Worm (Caenorhabditis elegans) whole organism, L1 larva: ENCODE results near the gene F46B6.9.
A peak's percentile ranks its signal among the peaks of the same experiment; 100 is the strongest.

Experiments used
- C16A3.4 ChIP-seq: fragments of 150-350 bp; optimal IDR thresholded peaks from 2 replicates; lab custom pipeline; 2014; ENCODE audit warnings: missing biosample characterization, missing genetic modification characterization
- F16B12.6 ChIP-seq: fragments of 150-350 bp; optimal IDR thresholded peaks from 2 replicates; lab custom pipeline; 2014; ENCODE audit warnings: missing biosample characterization, missing genetic modification characterization
- Y116A8C.19 ChIP-seq: sonication (generic microtip); optimal IDR thresholded peaks from 2 replicates; lab custom pipeline; 2016; ENCODE audit warnings: missing compliant biosample characterization, missing genetic modification characterization, borderline replicate concordance
- aly-2 ChIP-seq: fragments of 150-350 bp; optimal IDR thresholded peaks from 2 replicates; lab custom pipeline; 2014; ENCODE audit warnings: missing biosample characterization, missing genetic modification characterization
- ceh-63 ChIP-seq: fragments of 200-800 bp; sonication (Bioruptor generic); optimal IDR thresholded peaks from 2 replicates; lab custom pipeline; 2018; ENCODE audit warnings: mild to moderate bottlenecking, missing genetic modification characterization, missing compliant biosample characterization
- ceh-8 ChIP-seq: fragments of 200-800 bp; sonication (Bioruptor generic); optimal IDR thresholded peaks from 2 replicates; lab custom pipeline; 2018; ENCODE audit warnings: mild to moderate bottlenecking, missing genetic modification characterization, moderate library complexity, missing compliant biosample characterization
- ceh-88 ChIP-seq: fragments of 200-800 bp; sonication (Bioruptor generic); IDR thresholded peaks from 2 replicates; pipeline ENCODE4 v1.3.6; 2022; ENCODE audit warnings: missing genetic modification characterization, missing compliant biosample characterization
- ces-1 ChIP-seq: fragments of 150-350 bp; optimal IDR thresholded peaks from 2 replicates; lab custom pipeline; 2014; ENCODE audit warnings: missing biosample characterization, missing genetic modification reagents, missing genetic modification characterization
- egl-13 ChIP-seq: sonication (generic microtip); optimal IDR thresholded peaks from 2 replicates; lab custom pipeline; 2016; ENCODE audit warnings: missing genotype, missing genetic modification reagents, missing genetic modification characterization, missing compliant biosample characterization
- egl-27 ChIP-seq, 2 experiments: fragments of 150-350 bp in 1 of 2; sonication (generic microtip); optimal IDR thresholded peaks; 3 replicates each; lab custom pipeline; 2017 to 2018; ENCODE audit warnings: missing biosample characterization in 2 of 2, missing genetic modification characterization in 2 of 2, missing genetic modification reagents in 2 of 2
- elt-2 ChIP-seq: sonication (generic microtip); optimal IDR thresholded peaks from 2 replicates; lab custom pipeline; 2016; ENCODE audit warnings: missing genetic modification characterization, mild to moderate bottlenecking, inconsistent platforms, missing compliant biosample characterization, missing genetic modification reagents
- ets-5 ChIP-seq: fragments of 200-800 bp; sonication (Bioruptor generic); IDR thresholded peaks from 2 replicates; pipeline ENCODE4 v1.3.6; 2022; ENCODE audit warnings: missing genetic modification characterization, missing compliant biosample characterization
- fkh-10 ChIP-seq: sonication (generic microtip); optimal IDR thresholded peaks from 2 replicates; lab custom pipeline; 2017; ENCODE audit warnings: missing biosample characterization, missing genetic modification reagents, missing genetic modification characterization
- fkh-8 ChIP-seq: sonication (generic microtip); optimal IDR thresholded peaks from 2 replicates; lab custom pipeline; 2016; ENCODE audit warnings: mild to moderate bottlenecking, missing genetic modification characterization, missing compliant biosample characterization
- fos-1 ChIP-seq: fragments of 150-350 bp; optimal IDR thresholded peaks from 2 replicates; lab custom pipeline; 2014; ENCODE audit warnings: missing biosample characterization, missing genetic modification characterization
- hlh-17 ChIP-seq: fragments of 200-800 bp; sonication (Bioruptor generic); optimal IDR thresholded peaks from 2 replicates; lab custom pipeline; 2018; ENCODE audit warnings: missing genetic modification characterization, mild to moderate bottlenecking, missing compliant biosample characterization, moderate library complexity, borderline replicate concordance
- hlh-4 ChIP-seq: sonication (generic microtip); optimal IDR thresholded peaks from 2 replicates; lab custom pipeline; 2016; ENCODE audit warnings: mild to moderate bottlenecking, missing genetic modification characterization, missing compliant biosample characterization
- isw-1 ChIP-seq: fragments of 200-800 bp; sonication (Bioruptor generic); IDR thresholded peaks from 2 replicates; pipeline ENCODE4 v1.3.6; 2022; ENCODE audit warnings: missing genetic modification characterization, missing compliant biosample characterization
- lin-13 ChIP-seq: fragments of 150-350 bp; optimal IDR thresholded peaks from 2 replicates; lab custom pipeline; 2014; ENCODE audit warnings: missing biosample characterization, missing genetic modification reagents, missing genetic modification characterization
- lin-14 ChIP-seq: fragments of 200-800 bp; sonication (Bioruptor generic); optimal IDR thresholded peaks from 2 replicates; lab custom pipeline; 2018; ENCODE audit warnings: mild to moderate bottlenecking, missing genetic modification characterization, moderate library complexity, missing compliant biosample characterization
- lin-15B ChIP-seq: fragments of 150-350 bp; sonication (generic microtip); optimal IDR thresholded peaks from 3 replicates; lab custom pipeline; 2014; ENCODE audit warnings: missing biosample characterization, missing genetic modification characterization
- lin-35 ChIP-seq, 2 experiments: fragments of 150-350 bp; optimal IDR thresholded peaks; 2 replicates each; lab custom pipeline; 2014; ENCODE audit warnings: missing biosample characterization in 2 of 2, missing genetic modification characterization in 2 of 2, missing genetic modification reagents in 2 of 2
- lsy-2 ChIP-seq, 2 experiments: fragments of 150-350 bp; optimal IDR thresholded peaks; 2 replicates each; lab custom pipeline; 2014; ENCODE audit warnings: missing biosample characterization in 2 of 2, missing genetic modification characterization in 2 of 2
- mab-9 ChIP-seq: fragments of 200-800 bp; sonication (Bioruptor generic); IDR thresholded peaks from 2 replicates; pipeline ENCODE4 v1.3.6; 2022; ENCODE audit warnings: missing genetic modification reagents, missing genetic modification characterization, missing compliant biosample characterization
- mef-2 ChIP-seq: fragments of 150-350 bp; optimal IDR thresholded peaks from 2 replicates; lab custom pipeline; 2014; ENCODE audit warnings: missing biosample characterization, missing genetic modification characterization
- nhr-11 ChIP-seq: fragments of 150-350 bp; optimal IDR thresholded peaks from 2 replicates; lab custom pipeline; 2014; ENCODE audit warnings: missing biosample characterization, missing genetic modification characterization
- nhr-12 ChIP-seq: sonication (generic microtip); optimal IDR thresholded peaks from 2 replicates; lab custom pipeline; 2017; ENCODE audit warnings: missing biosample characterization, missing genetic modification characterization
- nhr-20 ChIP-seq: sonication (generic microtip); optimal IDR thresholded peaks from 2 replicates; lab custom pipeline; 2016; ENCODE audit warnings: mild to moderate bottlenecking, missing genetic modification characterization, missing compliant biosample characterization
- nhr-28 ChIP-seq: fragments of 150-350 bp; optimal IDR thresholded peaks from 2 replicates; lab custom pipeline; 2014; ENCODE audit warnings: missing biosample characterization, missing genetic modification characterization
- nhr-71 ChIP-seq: sonication (generic microtip); optimal IDR thresholded peaks from 2 replicates; lab custom pipeline; 2016; ENCODE audit warnings: mild to moderate bottlenecking, missing genetic modification characterization, moderate library complexity, missing compliant biosample characterization
- nhr-76 ChIP-seq: sonication (generic microtip); optimal IDR thresholded peaks from 2 replicates; lab custom pipeline; 2017; ENCODE audit warnings: missing biosample characterization, missing genetic modification characterization
- nhr-85 ChIP-seq: sonication (generic microtip); peaks from one replicate; lab custom pipeline; 2016; ENCODE audit warnings: missing genetic modification characterization, inconsistent platforms, missing compliant biosample characterization
- snpc-4 ChIP-seq: fragments of 150-350 bp; optimal IDR thresholded peaks from 2 replicates; lab custom pipeline; 2014; ENCODE audit warnings: missing biosample characterization, missing genetic modification characterization
- sox-4 ChIP-seq: sonication (generic microtip); optimal IDR thresholded peaks from 2 replicates; lab custom pipeline; 2016; ENCODE audit warnings: missing genetic modification characterization, missing compliant biosample characterization
- tbx-2 ChIP-seq: sonication (generic microtip); optimal IDR thresholded peaks from 2 replicates; lab custom pipeline; 2016; ENCODE audit warnings: missing genetic modification characterization, missing compliant biosample characterization
- unc-62 ChIP-seq: fragments of 150-350 bp; optimal IDR thresholded peaks from 2 replicates; lab custom pipeline; 2014; ENCODE audit warnings: missing biosample characterization, missing genetic modification reagents, missing genetic modification characterization
- unc-86 ChIP-seq: sonication (generic microtip); optimal IDR thresholded peaks from 2 replicates; lab custom pipeline; 2016; ENCODE audit warnings: missing genetic modification characterization, missing compliant biosample characterization
- xbp-1 ChIP-seq: sonication (generic microtip); optimal IDR thresholded peaks from 2 replicates; lab custom pipeline; 2016; ENCODE audit warnings: missing genetic modification characterization, missing compliant biosample characterization
- ztf-4 ChIP-seq: fragments of 150-350 bp; optimal IDR thresholded peaks from 2 replicates; lab custom pipeline; 2014; ENCODE audit warnings: missing biosample characterization, missing genetic modification characterization

Gene F46B6.9

DNA sequence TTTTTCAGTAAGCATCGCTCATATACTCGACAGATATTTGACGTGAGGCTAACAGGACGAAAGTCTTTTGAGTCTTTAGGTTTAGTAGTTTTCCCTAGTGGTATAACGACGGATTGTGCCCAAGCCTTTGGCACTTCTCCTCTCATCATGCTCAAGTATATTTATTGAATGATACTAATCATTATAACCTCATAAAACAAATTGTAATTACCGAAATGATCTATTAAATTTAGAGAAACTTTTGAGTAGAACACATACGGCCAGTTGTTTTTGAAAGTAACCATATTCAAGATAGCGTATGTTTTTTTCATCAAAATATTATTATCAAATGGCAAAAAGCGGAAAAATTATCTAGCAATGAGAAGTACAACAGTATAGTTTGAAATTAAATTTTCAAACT is 25.4 kb upstream of the F46B6.9 start:
- TF ChIP-seq nhr-20 (tag; lab: Kevin White, UChicago), result no peak
- TF ChIP-seq ceh-8, result no peak
- TF ChIP-seq egl-27 (tag; optimal IDR thresholded peaks at IDR 0.05; lab: Kevin White, UChicago), result no peak
- TF ChIP-seq lin-35 (GFP tag; optimal IDR thresholded peaks at IDR 0.05; lab: Kevin White, UChicago), result no peak
- no peak for TF ChIP-seq unc-86 (tag; lab: Kevin White, UChicago)
- TF ChIP-seq lin-15B, result no peak
- no peak for TF ChIP-seq hlh-17 (GFP tag; lab: Kevin White, UChicago)
- TF ChIP-seq lin-13, result no peak

DNA sequence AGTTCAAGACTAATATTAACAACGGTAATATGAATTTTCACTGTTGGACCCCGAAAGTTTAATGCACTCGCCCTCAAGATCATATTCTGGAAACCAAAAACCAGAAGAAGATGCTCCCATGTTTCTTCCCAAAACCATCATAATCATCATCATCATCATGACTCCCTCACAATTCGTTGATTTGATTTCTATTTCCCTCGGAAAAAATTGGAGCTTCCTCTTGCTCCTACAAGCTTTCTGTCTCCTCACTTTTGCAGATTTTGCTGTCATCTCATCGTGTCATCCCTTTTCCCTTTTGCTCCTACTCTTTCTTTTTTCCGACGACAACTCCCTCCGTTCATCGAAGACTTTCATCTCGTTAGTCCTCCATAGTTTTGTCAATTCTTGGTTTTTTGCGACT is 24.7 kb upstream of the F46B6.9 start, which contains the start of gene F46B6.2:
TSS of gene F46B6.2 (plus strand) at position 316 of the 400 bp plus-strand sequence.
- peak; percentile 56 for TF ChIP-seq fkh-10
- TF ChIP-seq ces-1 (GFP tag; lab: Kevin White, UChicago), result peak; percentile 99
- TF ChIP-seq ztf-4 (tag; lab: Kevin White, UChicago), result no peak
- TF ChIP-seq nhr-11 (tag; lab: Kevin White, UChicago), result no peak
- no peak for TF ChIP-seq elt-2 (tag; lab: Kevin White, UChicago)
- no peak for TF ChIP-seq lin-35 (GFP tag; optimal IDR thresholded peaks at IDR 0.05; lab: Kevin White, UChicago)
- no peak for TF ChIP-seq egl-27 (tag; optimal IDR thresholded peaks at IDR 0.05; lab: Kevin White, UChicago)
- TF ChIP-seq lsy-2 (tag; optimal IDR thresholded peaks at IDR 0.05; lab: Kevin White, UChicago), result no peak
- no peak for TF ChIP-seq unc-62 (GFP tag; lab: Kevin White, UChicago)
- TF ChIP-seq, all 84 proteins: peak for 2

- TF ChIP-seq ztf-4 (tag; lab: Kevin White, UChicago), result no peak
- TF ChIP-seq isw-1, result no peak
- no peak for TF ChIP-seq ceh-63 (GFP tag; lab: Kevin White, UChicago)
- TF ChIP-seq lin-14 (GFP tag; lab: Kevin White, UChicago), result no peak
- TF ChIP-seq Y116A8C.19, result no peak
- no peak for TF ChIP-seq hlh-4 (tag; lab: Kevin White, UChicago)
- TF ChIP-seq F16B12.6 (tag; lab: Kevin White, UChicago), result no peak
- no peak for TF ChIP-seq fkh-8 (tag; lab: Kevin White, UChicago)
- no peak for TF ChIP-seq mab-9 (GFP tag; lab: Robert Waterston, UW)
- no peak for TF ChIP-seq nhr-76 (tag; lab: Kevin White, UChicago)
- no peak for TF ChIP-seq unc-86 (tag; lab: Kevin White, UChicago)
- TF ChIP-seq fos-1 (tag; lab: Kevin White, UChicago), result no peak
- no peak for TF ChIP-seq egl-13 (tag; lab: Kevin White, UChicago)
- TF ChIP-seq nhr-28 (tag; lab: Kevin White, UChicago), result no peak
- TF ChIP-seq ceh-88 (GFP tag; lab: Robert Waterston, UW), result no peak
- no peak for TF ChIP-seq ceh-8
- no peak for TF ChIP-seq nhr-71 (tag; lab: Kevin White, UChicago)
- no peak for TF ChIP-seq tbx-2
- no peak for TF ChIP-seq ces-1 (GFP tag; lab: Kevin White, UChicago)
These were observed 20.9 kb upstream of the F46B6.9 start, which contains the start of gene F46B6.12 for ce11 chrV:9775734-9776133. Gene F46B6.12, minus strand, starts transcription at chrV:9775834.

DNA sequence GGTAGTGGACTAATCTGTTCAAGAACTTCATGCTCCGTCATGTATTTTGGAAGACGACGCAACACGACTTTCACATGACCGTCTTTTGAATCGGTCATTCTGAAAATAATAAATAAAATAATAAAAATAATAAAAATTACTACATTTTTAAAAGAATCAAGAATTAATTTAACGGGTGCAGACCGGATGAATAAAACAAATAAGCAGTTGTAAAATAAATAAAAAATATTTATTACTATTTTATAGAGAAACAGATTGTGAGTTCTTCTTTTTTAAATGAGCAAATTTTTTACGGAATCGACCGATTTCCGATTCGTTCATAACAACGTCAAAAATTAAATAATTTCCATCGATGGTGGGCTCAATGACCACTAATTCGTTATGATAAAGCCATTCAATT is 19.0 kb upstream of the F46B6.9 start, which contains the start of gene smg-4:
TSS of gene smg-4 (minus strand) at position 101 of the 400 bp plus-strand sequence.
- no peak for TF ChIP-seq aly-2 (tag; lab: Kevin White, UChicago)
- no peak for TF ChIP-seq hlh-4 (tag; lab: Kevin White, UChicago)
- no peak for TF ChIP-seq C16A3.4 (tag; lab: Kevin White, UChicago)
- no peak for TF ChIP-seq Y116A8C.19
- TF ChIP-seq mef-2 (tag; lab: Kevin White, UChicago), result no peak
- no peak for TF ChIP-seq egl-13 (tag; lab: Kevin White, UChicago)
- TF ChIP-seq ces-1 (GFP tag; lab: Kevin White, UChicago), result no peak
- no peak for TF ChIP-seq egl-27 (tag; optimal IDR thresholded peaks at IDR 0.05; lab: Kevin White, UChicago)
- no peak for TF ChIP-seq ets-5
- no peak for TF ChIP-seq nhr-85
- TF ChIP-seq elt-2 (tag; lab: Kevin White, UChicago), result no peak
- TF ChIP-seq xbp-1, result no peak
- no peak for TF ChIP-seq fkh-10
- TF ChIP-seq nhr-12, result no peak
- no peak for TF ChIP-seq nhr-28 (tag; lab: Kevin White, UChicago)
- TF ChIP-seq nhr-20 (tag; lab: Kevin White, UChicago), result no peak
- no peak for TF ChIP-seq sox-4
- TF ChIP-seq snpc-4 (tag; lab: Kevin White, UChicago), result no peak
